Fruit fly (Drosophila melanogaster) whole organism, embryonic: ENCODE results near the gene Grip128.

Source experiments
- ATbp ChIP-seq: fragments of 200-800 bp; sonication (Bioruptor generic); optimal IDR thresholded peaks from 2 replicates; lab custom pipeline; 2017; ENCODE audit warnings: missing biosample characterization, mild to moderate bottlenecking, missing genetic modification characterization, missing genetic modification reagents
- Abd-B ChIP-seq: fragments of 200-800 bp; sonication (Bioruptor generic); optimal IDR thresholded peaks from 2 replicates; lab custom pipeline; 2018; ENCODE audit warnings: missing biosample characterization, mild to moderate bottlenecking, missing genetic modification characterization, moderate library complexity
- CG10321 ChIP-seq: fragments of 200-800 bp; sonication (Bioruptor generic); IDR thresholded peaks from 2 replicates; pipeline ENCODE4 v1.3.6; 2022; ENCODE audit warnings: missing biosample characterization, missing genetic modification characterization
- CG10979 ChIP-seq: fragments of 200-800 bp; sonication (Bioruptor generic); optimal IDR thresholded peaks from 2 replicates; lab custom pipeline; 2018; ENCODE audit warnings: missing biosample characterization, mild to moderate bottlenecking, missing genetic modification characterization, moderate library complexity
- CG11085 ChIP-seq: fragments of 200-800 bp; sonication (Bioruptor generic); IDR thresholded peaks from 2 replicates; pipeline ENCODE4 v1.3.6; 2022; ENCODE audit warnings: missing biosample characterization, missing genetic modification characterization
- CG12219 ChIP-seq: fragments of 200-800 bp; sonication (Bioruptor generic); optimal IDR thresholded peaks from 3 replicates; lab custom pipeline; 2018; ENCODE audit warnings: missing biosample characterization, mild to moderate bottlenecking, missing genetic modification characterization
- CG14667 ChIP-seq: fragments of 200-800 bp; sonication (Bioruptor generic); IDR thresholded peaks from 2 replicates; pipeline ENCODE4 v1.3.6; 2022; ENCODE audit warnings: missing biosample characterization, missing genetic modification characterization
- CG15514 ChIP-seq: fragments of 200-800 bp; sonication (Bioruptor generic); optimal IDR thresholded peaks from 3 replicates; lab custom pipeline; 2017; ENCODE audit warnings: missing biosample characterization, missing genetic modification characterization, mild to moderate bottlenecking, moderate library complexity, missing genetic modification reagents
- CG17829 ChIP-seq: fragments of 200-800 bp; optimal IDR thresholded peaks from 2 replicates; lab custom pipeline; 2019; ENCODE audit warnings: missing biosample characterization, mild to moderate bottlenecking, missing genetic modification characterization, moderate library complexity
- CG18599 ChIP-seq: fragments of 200-800 bp; sonication (Bioruptor generic); optimal IDR thresholded peaks from 3 replicates; lab custom pipeline; 2017; ENCODE audit warnings: missing biosample characterization, missing genetic modification characterization, mild to moderate bottlenecking, moderate library complexity, missing genetic modification reagents
- CG31365 ChIP-seq: fragments of 200-800 bp; sonication (Bioruptor generic); optimal IDR thresholded peaks from 2 replicates; lab custom pipeline; 2018; ENCODE audit warnings: missing biosample characterization, mild to moderate bottlenecking, missing genetic modification characterization
- CG33213 ChIP-seq: fragments of 200-800 bp; sonication (Bioruptor generic); optimal IDR thresholded peaks from 3 replicates; lab custom pipeline; 2016; ENCODE audit warnings: missing biosample characterization, missing genetic modification characterization
- CG34224 ChIP-seq: fragments of 200-800 bp; sonication (Bioruptor generic); IDR thresholded peaks from 3 replicates; pipeline ENCODE4 v1.3.6; 2022; ENCODE audit warnings: missing biosample characterization, missing genetic modification characterization; ENCODE audit not compliant: partially characterized antibody
- CG34376 ChIP-seq: fragments of 200-800 bp; sonication (Bioruptor generic); optimal IDR thresholded peaks from 2 replicates; lab custom pipeline; 2018; ENCODE audit warnings: missing biosample characterization, mild to moderate bottlenecking, missing genetic modification characterization
- CG4282 ChIP-seq: fragments of 200-800 bp; sonication (Bioruptor generic); optimal IDR thresholded peaks from 2 replicates; lab custom pipeline; 2016; ENCODE audit warnings: missing biosample characterization, missing genetic modification characterization
- CG4730 ChIP-seq: fragments of 200-800 bp; sonication (Bioruptor generic); IDR thresholded peaks from 2 replicates; pipeline ENCODE4 v1.3.6; 2022; ENCODE audit warnings: missing biosample characterization, missing genetic modification characterization
- CG6175 ChIP-seq: fragments of 200-800 bp; sonication (Bioruptor generic); IDR thresholded peaks from 3 replicates; pipeline ENCODE4 v1.3.6; 2022; ENCODE audit warnings: missing biosample characterization, missing genetic modification characterization
- CG6791 ChIP-seq: fragments of 200-800 bp; sonication (Bioruptor generic); IDR thresholded peaks from 3 replicates; pipeline ENCODE4 v1.3.6; 2022; ENCODE audit warnings: missing biosample characterization, missing genetic modification characterization; ENCODE audit not compliant: partially characterized antibody
- CG9932 ChIP-seq: fragments of 200-800 bp; sonication (Bioruptor generic); IDR thresholded peaks from 2 replicates; pipeline ENCODE4 v1.3.6; 2022; ENCODE audit warnings: missing biosample characterization, missing genetic modification characterization
- CkIIα-i1 ChIP-seq: fragments of 200-800 bp; sonication (Bioruptor generic); IDR thresholded peaks from 2 replicates; pipeline ENCODE4 v1.3.6; 2022; ENCODE audit warnings: missing biosample characterization, missing genetic modification characterization
- Dbx ChIP-seq: fragments of 200-800 bp; sonication (Bioruptor generic); IDR thresholded peaks from 3 replicates; pipeline ENCODE4 v1.3.6; 2022; ENCODE audit warnings: missing biosample characterization, missing genetic modification characterization
- Dip3 ChIP-seq: fragments of 200-800 bp; sonication (Bioruptor generic); optimal IDR thresholded peaks from 3 replicates; lab custom pipeline; 2016; ENCODE audit warnings: missing biosample characterization, missing genetic modification characterization
- Dref ChIP-seq: fragments of 200-800 bp; sonication (Bioruptor generic); IDR thresholded peaks from 2 replicates; pipeline ENCODE4 v1.3.6; 2022; ENCODE audit warnings: missing biosample characterization, missing genetic modification characterization
- Drgx ChIP-seq: fragments of 200-800 bp; sonication (Bioruptor generic); IDR thresholded peaks from 2 replicates; pipeline ENCODE4 v1.3.6; 2022; ENCODE audit warnings: missing biosample characterization, missing genetic modification characterization
- Hr3 ChIP-seq: fragments of 200-800 bp; sonication (Bioruptor generic); optimal IDR thresholded peaks from 3 replicates; lab custom pipeline; 2016; ENCODE audit warnings: missing biosample characterization, missing genetic modification characterization
- Hr39 ChIP-seq: fragments of >200 bp; optimal IDR thresholded peaks from 2 replicates; lab custom pipeline; 2017
- Hr51 ChIP-seq, 2 experiments: fragments of 200-800 bp; sonication (Bioruptor generic); optimal IDR thresholded peaks; 2 replicates in 1 of 2; 3 replicates in 1 of 2; lab custom pipeline; 2016 to 2018; ENCODE audit warnings: missing biosample characterization in 2 of 2, missing genetic modification characterization in 2 of 2, mild to moderate bottlenecking in 1 of 2, moderate library complexity in 1 of 2
- Lpt ChIP-seq: fragments of >200 bp; optimal IDR thresholded peaks from 2 replicates; lab custom pipeline; 2018; ENCODE audit warnings: missing biosample characterization, missing genetic modification characterization
- Nf-YA ChIP-seq: fragments of 200-800 bp; sonication (Bioruptor generic); IDR thresholded peaks from 2 replicates; pipeline ENCODE4 v1.3.6; 2022; ENCODE audit warnings: missing biosample characterization, missing genetic modification characterization
- Scr ChIP-seq: fragments of 200-800 bp; sonication (Bioruptor generic); IDR thresholded peaks from 2 replicates; pipeline ENCODE4 v1.3.6; 2022; ENCODE audit warnings: missing biosample characterization, missing genetic modification characterization; ENCODE audit not compliant: partially characterized antibody
- Stat92E ChIP-seq, 3 experiments: fragments of >200 bp in 2 of 3; fragments of 200-800 bp in 1 of 3; sonication (Bioruptor generic) in 1 of 3; optimal IDR thresholded peaks; 2 replicates each; lab custom pipeline; 2017 to 2019; ENCODE audit warnings: missing biosample characterization in 3 of 3, missing genetic modification characterization in 3 of 3, mild to moderate bottlenecking in 1 of 3, moderate library complexity in 1 of 3
- ac ChIP-seq: fragments of 200-800 bp; sonication (Bioruptor generic); optimal IDR thresholded peaks from 3 replicates; lab custom pipeline; 2017; ENCODE audit warnings: missing biosample characterization, mild to moderate bottlenecking, missing genetic modification characterization
- az2 ChIP-seq: fragments of 200-800 bp; sonication (Bioruptor generic); optimal IDR thresholded peaks from 3 replicates; lab custom pipeline; 2016; ENCODE audit warnings: missing biosample characterization, missing genetic modification characterization
- bcd ChIP-seq: fragments of 200-800 bp; sonication (Bioruptor generic); optimal IDR thresholded peaks from 2 replicates; lab custom pipeline; 2017; ENCODE audit warnings: missing biosample characterization, mild to moderate bottlenecking, missing genetic modification characterization
- crc ChIP-seq: fragments of 200-800 bp; sonication (Bioruptor generic); optimal IDR thresholded peaks from 2 replicates; lab custom pipeline; 2016; ENCODE audit warnings: missing biosample characterization, missing genetic modification characterization
- crol ChIP-seq: fragments of 200-800 bp; sonication (Bioruptor generic); IDR thresholded peaks from 2 replicates; pipeline ENCODE4 v1.3.6; 2022; ENCODE audit warnings: missing biosample characterization, missing genetic modification characterization
- crp ChIP-seq, 2 experiments: fragments of 200-800 bp; sonication (Bioruptor generic); optimal IDR thresholded peaks; 2 replicates in 1 of 2; 3 replicates in 1 of 2; lab custom pipeline; 2017; ENCODE audit warnings: missing biosample characterization in 2 of 2, missing genetic modification characterization in 2 of 2, mild to moderate bottlenecking in 1 of 2, moderate library complexity in 1 of 2
- dmrt99B ChIP-seq: fragments of 200-800 bp; sonication (Bioruptor generic); optimal IDR thresholded peaks from 2 replicates; lab custom pipeline; 2018; ENCODE audit warnings: missing biosample characterization, mild to moderate bottlenecking, missing genetic modification characterization, moderate library complexity
- esg ChIP-seq: fragments of 200-800 bp; sonication (Bioruptor generic); conservative IDR thresholded peaks from 2 replicates; pipeline ENCODE4 v1.3.6; 2022; ENCODE audit warnings: missing biosample characterization, missing genetic modification characterization
- insv ChIP-seq, 2 experiments: fragments of 200-800 bp; sonication (Bioruptor generic); optimal IDR thresholded peaks; 3 replicates each; lab custom pipeline; 2016 to 2018; ENCODE audit warnings: missing biosample characterization in 2 of 2, missing genetic modification characterization in 2 of 2
- kni ChIP-seq: fragments of 200-800 bp; sonication (Bioruptor generic); optimal IDR thresholded peaks from 3 replicates; lab custom pipeline; 2017; ENCODE audit warnings: mild to moderate bottlenecking, missing biosample characterization, missing genetic modification reagents, missing genetic modification characterization
- lab ChIP-seq: fragments of 200-800 bp; sonication (Bioruptor generic); optimal IDR thresholded peaks from 3 replicates; lab custom pipeline; 2017; ENCODE audit warnings: missing biosample characterization, missing genetic modification characterization, mild to moderate bottlenecking, moderate library complexity, missing genetic modification reagents
- lbe ChIP-seq: fragments of 200-800 bp; sonication (Bioruptor generic); optimal IDR thresholded peaks from 2 replicates; lab custom pipeline; 2016; ENCODE audit warnings: missing biosample characterization, mild to moderate bottlenecking, missing genetic modification characterization
- mirr ChIP-seq: fragments of 200-800 bp; sonication (Bioruptor generic); optimal IDR thresholded peaks from 3 replicates; lab custom pipeline; 2018; ENCODE audit warnings: missing biosample characterization, mild to moderate bottlenecking, missing genetic modification characterization
- phol ChIP-seq: fragments of 200-800 bp; sonication (Bioruptor generic); optimal IDR thresholded peaks from 3 replicates; lab custom pipeline; 2018; ENCODE audit warnings: missing biosample characterization, mild to moderate bottlenecking, missing genetic modification characterization, moderate library complexity
- pros ChIP-seq: fragments of 200-800 bp; sonication (Bioruptor generic); optimal IDR thresholded peaks from 3 replicates; lab custom pipeline; 2019; ENCODE audit warnings: missing biosample characterization, mild to moderate bottlenecking, missing genetic modification characterization, moderate library complexity
- sd ChIP-seq: fragments of 200-800 bp; sonication (Bioruptor generic); optimal IDR thresholded peaks from 3 replicates; lab custom pipeline; 2018; ENCODE audit warnings: missing biosample characterization, mild to moderate bottlenecking, missing genetic modification characterization, moderate library complexity
- twi ChIP-seq: fragments of 200-800 bp; optimal IDR thresholded peaks from 2 replicates; lab custom pipeline; 2019; ENCODE audit warnings: missing biosample characterization, mild to moderate bottlenecking, missing genetic modification characterization, moderate library complexity
- yki ChIP-seq: fragments of >200 bp; optimal IDR thresholded peaks from 3 replicates; lab custom pipeline; 2018

The Grip128 gene

dm6 chrX:15502864-15503263, 30.9 kb upstream of the Grip128 start (continued):
- TF ChIP-seq crol (GFP tag; lab: Robert Waterston, UW) (peak; percentile 76), phol (tag; lab: Kevin White, UChicago) (peak; percentile 43)

dm6 chrX:15501706-15502267, 29.9 kb upstream of the Grip128 start:
- peak; percentile 28 for TF ChIP-seq CG34376 (GFP tag; lab: Kevin White, UChicago)
- TF ChIP-seq yki (lab: Kevin White, UChicago): no peak
- no peak for TF ChIP-seq Hr51 (GFP tag; optimal IDR thresholded peaks at IDR 0.05; lab: Kevin White, UChicago)
- TF ChIP-seq crp (GFP tag; optimal IDR thresholded peaks at IDR 0.05; lab: Kevin White, UChicago): no peak
- TF ChIP-seq CG6791 (GFP tag; lab: Robert Waterston, UW): no peak
- TF ChIP-seq CkIIα-i1 (GFP tag; lab: Robert Waterston, UW): no peak
- TF ChIP-seq Hr3 (GFP tag; lab: Kevin White, UChicago): no peak
- TF ChIP-seq CG4282: no peak
- no peak for TF ChIP-seq Scr (GFP tag; lab: Robert Waterston, UW)
- peak; percentile 60 for TF ChIP-seq lab (GFP tag; lab: Kevin White, UChicago)
- TF ChIP-seq bcd (GFP tag; lab: Kevin White, UChicago): no peak
- no peak for TF ChIP-seq Lpt (GFP tag; lab: Kevin White, UChicago)
- no peak for TF ChIP-seq twi
- TF ChIP-seq Nf-YA (GFP tag; lab: Robert Waterston, UW): no peak
- TF ChIP-seq CG6175: no peak
- TF ChIP-seq ac (GFP tag; lab: Kevin White, UChicago): no peak
- TF ChIP-seq CG10979 (tag; lab: Kevin White, UChicago): no peak
- no peak for TF ChIP-seq CG17829 (tag; lab: Kevin White, UChicago)
- TF ChIP-seq CG4730 (GFP tag; lab: Robert Waterston, UW): no peak
- no peak for TF ChIP-seq CG34224 (GFP tag; lab: Robert Waterston, UW)
- no peak for TF ChIP-seq ATbp (GFP tag; lab: Kevin White, UChicago)
- no peak for TF ChIP-seq Abd-B (GFP tag; lab: Kevin White, UChicago)
- no peak for TF ChIP-seq CG12219
- no peak for TF ChIP-seq Dip3 (GFP tag; lab: Kevin White, UChicago)
- TF ChIP-seq pros (GFP tag; lab: Kevin White, UChicago): no peak
- TF ChIP-seq dmrt99B (tag; lab: Kevin White, UChicago): no peak
- TF ChIP-seq CG11085 (GFP tag; lab: Robert Waterston, UW): no peak
- TF ChIP-seq Dbx (GFP tag; lab: Robert Waterston, UW): no peak
- TF ChIP-seq mirr (GFP tag; lab: Kevin White, UChicago): peak; percentile 23
- no peak for TF ChIP-seq esg (GFP tag; lab: Robert Waterston, UW)
- TF ChIP-seq lbe: no peak
- peak; percentile 31 for TF ChIP-seq kni (GFP tag; lab: Kevin White, UChicago)
- TF ChIP-seq CG31365 (tag; lab: Kevin White, UChicago): no peak
- TF ChIP-seq Hr39 (lab: Kevin White, UChicago): no peak
- no peak for TF ChIP-seq crc (GFP tag; lab: Kevin White, UChicago)
- TF ChIP-seq Stat92E (GFP tag; optimal IDR thresholded peaks at IDR 0.05; lab: Kevin White, UChicago): no peak
- TF ChIP-seq CG33213 (GFP tag; lab: Kevin White, UChicago): no peak
- no peak for TF ChIP-seq CG14667
- TF ChIP-seq az2: no peak
- no peak for TF ChIP-seq Dref
- TF ChIP-seq CG15514: peak; percentile 5
- TF ChIP-seq Drgx (GFP tag; lab: Robert Waterston, UW): no peak
- TF ChIP-seq sd: no peak
- no peak for TF ChIP-seq CG10321
- TF ChIP-seq CG9932 (GFP tag; lab: Robert Waterston, UW): no peak
- TF ChIP-seq CG18599 (GFP tag; lab: Kevin White, UChicago): peak; percentile 24
- TF ChIP-seq insv (GFP tag; optimal IDR thresholded peaks at IDR 0.05; lab: Kevin White, UChicago): no peak
